Fruit fly (Drosophila melanogaster): ENCODE measurements around the gene CG18581.
A peak's percentile ranks its signal among the peaks of the same experiment; 100 is the strongest.

Gene CG18581

DNA sequence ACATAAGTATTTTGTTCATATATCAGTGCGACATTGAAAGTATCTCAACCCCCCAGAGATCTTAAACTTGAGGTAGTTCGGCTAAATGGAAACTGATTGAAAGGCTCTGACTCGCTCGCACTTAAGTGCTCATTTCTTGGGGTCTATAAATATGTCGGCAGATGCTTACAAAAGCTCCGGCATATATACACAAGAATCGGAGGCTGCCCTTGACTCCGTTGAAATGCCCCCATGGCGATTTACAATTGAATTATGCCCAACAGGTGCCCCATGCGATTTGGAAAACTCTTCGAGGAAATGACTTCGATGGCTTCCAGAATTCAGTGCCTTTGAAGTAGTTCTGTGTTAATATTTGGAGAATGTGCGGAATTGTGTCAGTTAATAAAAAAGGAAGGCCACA, 23.7 kb upstream of the CG18581 start:
- TF ChIP-seq CTCF (optimal IDR thresholded peaks at IDR 0.05) = no peak
- TF ChIP-seq CG8478 (optimal IDR thresholded peaks at IDR 0.05) = no peak

- TF ChIP-seq CTCF (optimal IDR thresholded peaks at IDR 0.05) (peak; percentile 53 to 68), CG8478 (optimal IDR thresholded peaks at IDR 0.05) (no peak)
These were observed 22.1 kb upstream of the CG18581 start for dm6 chr3L:15072149-15072548.

- TF ChIP-seq CTCF (optimal IDR thresholded peaks at IDR 0.05) (no peak), CG8478 (optimal IDR thresholded peaks at IDR 0.05) (no peak)
These were observed 14.9 kb upstream of the CG18581 start, which contains the start of gene Sytbeta for dm6 chr3L:15064877-15065276. TSS of gene Sytbeta (minus strand) at chr3L:15064977.

- TF ChIP-seq CG8478 (optimal IDR thresholded peaks at IDR 0.05) (no peak), CTCF (optimal IDR thresholded peaks at IDR 0.05) (no peak)
These were observed 11.6 kb upstream of the CG18581 start, which contains the start of gene CG13460 for dm6 chr3L:15061605-15062004. TSS of gene CG13460 (minus strand) at chr3L:15061705.

- TF ChIP-seq CG8478 (optimal IDR thresholded peaks at IDR 0.05) (no peak), CTCF (optimal IDR thresholded peaks at IDR 0.05) (no peak)
These were observed 4.5 kb upstream of the CG18581 start, which contains the start of gene EAChm for dm6 chr3L:15054477-15054876. TSS of gene EAChm (plus strand) at chr3L:15054777.

DNA sequence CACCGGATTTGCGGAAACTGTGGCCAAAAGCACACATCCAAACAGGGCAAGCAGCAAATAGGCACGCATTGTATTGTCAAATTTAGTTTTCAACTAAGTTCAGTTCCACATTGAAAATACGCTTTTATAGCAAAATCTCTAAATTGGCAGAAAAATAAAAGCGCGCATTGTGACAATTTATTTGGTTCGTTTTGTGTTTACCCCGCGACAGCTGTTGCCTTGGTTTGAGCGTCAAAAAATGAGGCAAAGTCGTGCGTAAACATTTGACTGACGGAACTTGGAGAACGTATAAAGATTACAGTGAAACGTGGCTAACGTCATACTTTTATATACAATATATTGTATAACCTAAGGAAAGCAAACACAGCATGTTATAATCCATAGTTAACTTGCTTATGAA, 4.0 kb upstream of the CG18581 start, which contains the start of gene CG18649:
Gene CG18649, minus strand, starts transcription at position 101 of the 400 bp plus-strand sequence.
- TF ChIP-seq CTCF (optimal IDR thresholded peaks at IDR 0.05) (no peak), CG8478 (optimal IDR thresholded peaks at IDR 0.05) (no peak)

dm6 chr3L:15053251-15053650, 3.2 kb upstream of the CG18581 start, which contains the start of gene CG43680:
TSS of gene CG43680 (minus strand) at chr3L:15053351.
- TF ChIP-seq CG8478 (optimal IDR thresholded peaks at IDR 0.05) (no peak), CTCF (optimal IDR thresholded peaks at IDR 0.05) (no peak)

- no peak for TF ChIP-seq CG8478 (optimal IDR thresholded peaks at IDR 0.05)
- no peak for TF ChIP-seq CTCF (optimal IDR thresholded peaks at IDR 0.05)
These were observed 2.4 kb upstream of the CG18581 start, which contains the start of gene CG13461 for dm6 chr3L:15052390-15052789. TSS of gene CG13461 (minus strand) at chr3L:15052490.

dm6 chr3L:15051325-15051724, 1.3 kb upstream of the CG18581 start, which contains the start of gene CG43679:
TSS of gene CG43679 (minus strand) at chr3L:15051425.
- TF ChIP-seq CG8478 (optimal IDR thresholded peaks at IDR 0.05) (no peak), CTCF (optimal IDR thresholded peaks at IDR 0.05) (no peak)

dm6 chr3L:15050706-15051105, 697 bp upstream of the CG18581 start, which contains the start of gene CG12310:
TSS of gene CG12310 (minus strand) at chr3L:15050806.
- TF ChIP-seq CTCF (optimal IDR thresholded peaks at IDR 0.05) (no peak), CG8478 (optimal IDR thresholded peaks at IDR 0.05) (no peak)

DNA sequence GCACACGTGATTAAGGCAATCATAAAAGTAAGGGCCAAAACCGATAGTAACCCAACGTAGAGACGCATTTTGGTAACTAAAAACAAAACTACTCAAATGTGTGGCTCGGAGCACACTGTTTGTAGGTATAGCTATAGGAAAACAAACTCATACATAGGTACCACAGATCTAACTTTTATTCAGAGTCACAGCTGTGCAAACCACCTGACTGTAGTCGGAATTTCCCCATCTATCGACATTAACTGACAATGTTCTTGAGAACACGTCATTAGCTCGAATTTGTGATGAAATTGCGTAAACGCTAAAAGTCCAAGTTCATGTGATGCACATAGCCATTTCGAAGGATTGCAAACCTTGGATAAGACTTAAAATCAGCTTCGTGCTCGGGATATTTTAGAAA, 614 bp downstream of the CG18581 start, which contains the start of gene CG43678:
Gene CG43678, minus strand, starts transcription at position 101 of the 400 bp plus-strand sequence.
- no peak for TF ChIP-seq CTCF (optimal IDR thresholded peaks at IDR 0.05)
- TF ChIP-seq CG8478 (optimal IDR thresholded peaks at IDR 0.05) = no peak

DNA sequence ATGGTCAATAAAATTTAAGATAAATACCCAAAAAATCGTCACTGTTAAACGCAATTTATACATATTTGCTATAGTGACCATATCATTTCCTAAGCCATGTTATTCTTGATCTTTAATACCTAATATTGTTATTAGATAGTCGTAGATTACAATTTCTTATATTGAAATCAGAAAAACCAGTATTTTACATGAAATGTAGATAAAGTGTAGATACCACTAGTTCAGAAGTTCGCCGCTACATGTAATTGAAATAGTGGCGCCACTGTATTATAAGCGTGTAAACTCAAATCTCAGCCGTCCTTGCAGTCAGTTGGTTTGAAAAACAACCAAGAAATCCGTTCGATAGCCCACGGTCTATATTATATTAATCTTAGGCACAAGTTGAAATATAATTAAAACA, 1.9 kb downstream of the CG18581 start:
- TF ChIP-seq CTCF (optimal IDR thresholded peaks at IDR 0.05) = peak; percentile 84 to 90
- TF ChIP-seq CG8478 (optimal IDR thresholded peaks at IDR 0.05) = no peak

- TF ChIP-seq CTCF (optimal IDR thresholded peaks at IDR 0.05) = no peak
- TF ChIP-seq CG8478 (optimal IDR thresholded peaks at IDR 0.05) = no peak
These were observed 2.4 kb downstream of the CG18581 start for dm6 chr3L:15047606-15048005.

dm6 chr3L:15045114-15045513, 4.9 kb downstream of the CG18581 start:
- TF ChIP-seq CG8478 (optimal IDR thresholded peaks at IDR 0.05) = no peak
- no peak for TF ChIP-seq CTCF (optimal IDR thresholded peaks at IDR 0.05)

DNA sequence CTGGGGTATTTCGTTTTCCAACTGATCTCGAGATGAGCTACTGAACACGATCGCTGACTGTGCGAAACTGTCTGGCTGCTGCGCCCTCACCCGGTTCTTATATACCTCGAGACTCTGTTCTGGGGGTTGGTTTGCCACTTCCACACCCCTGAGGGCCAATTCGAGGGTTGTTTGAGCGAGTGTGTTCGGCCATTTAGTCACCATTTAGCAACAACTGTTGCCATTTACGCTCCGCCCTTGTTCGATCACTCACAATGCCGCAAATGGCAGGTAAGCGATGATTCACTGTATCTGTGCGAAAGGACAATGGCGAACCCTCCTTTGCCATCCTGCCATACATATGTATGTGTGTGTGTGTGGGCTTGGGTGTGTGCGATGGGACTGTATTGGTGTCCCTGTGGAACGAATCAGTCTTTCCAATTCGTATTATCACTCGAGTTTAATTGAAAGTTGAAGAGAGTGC, 6.1 kb downstream of the CG18581 start, which contains the start of gene ind:
Gene ind, minus strand, starts transcription at position 51 of the 463 bp plus-strand sequence.
- TF ChIP-seq CTCF (optimal IDR thresholded peaks at IDR 0.05) (no peak), CG8478 (optimal IDR thresholded peaks at IDR 0.05) (no peak)

- TF ChIP-seq CTCF (optimal IDR thresholded peaks at IDR 0.05) (no peak), CG8478 (optimal IDR thresholded peaks at IDR 0.05) (no peak)
These were observed 6.5 kb downstream of the CG18581 start for dm6 chr3L:15043465-15043864.
